Worm (Caenorhabditis elegans) whole organism, L1 larva: ENCODE measurements around the gene clec-215.

Experiments used
- alr-1 ChIP-seq: fragments of 200-800 bp; sonication (Bioruptor generic); optimal IDR thresholded peaks from 2 replicates; lab custom pipeline; 2018; ENCODE audit warnings: borderline replicate concordance, mild to moderate bottlenecking, missing genetic modification characterization, missing compliant biosample characterization
- ama-1 ChIP-seq: fragments of 150-350 bp; optimal IDR thresholded peaks from 2 replicates; lab custom pipeline; 2014
- egl-27 ChIP-seq, 2 experiments: fragments of 150-350 bp in 1 of 2; sonication (generic microtip); optimal IDR thresholded peaks; 3 replicates each; lab custom pipeline; 2017 to 2018; ENCODE audit warnings: missing biosample characterization in 2 of 2, missing genetic modification characterization in 2 of 2, missing genetic modification reagents in 2 of 2
- lin-13 ChIP-seq: fragments of 150-350 bp; optimal IDR thresholded peaks from 2 replicates; lab custom pipeline; 2014; ENCODE audit warnings: missing biosample characterization, missing genetic modification reagents, missing genetic modification characterization
- mef-2 ChIP-seq: fragments of 150-350 bp; optimal IDR thresholded peaks from 2 replicates; lab custom pipeline; 2014; ENCODE audit warnings: missing biosample characterization, missing genetic modification characterization
- nhr-11 ChIP-seq: fragments of 150-350 bp; optimal IDR thresholded peaks from 2 replicates; lab custom pipeline; 2014; ENCODE audit warnings: missing biosample characterization, missing genetic modification characterization
- nhr-77 ChIP-seq: fragments of 150-350 bp; optimal IDR thresholded peaks from 2 replicates; lab custom pipeline; 2014; ENCODE audit warnings: missing biosample characterization, missing genetic modification characterization
- pqm-1 ChIP-seq: sonication (generic microtip); optimal IDR thresholded peaks from 3 replicates; lab custom pipeline; 2017; ENCODE audit warnings: missing biosample characterization, missing genetic modification characterization
- snpc-4 ChIP-seq: fragments of 150-350 bp; optimal IDR thresholded peaks from 2 replicates; lab custom pipeline; 2014; ENCODE audit warnings: missing biosample characterization, missing genetic modification characterization
- unc-62 ChIP-seq: fragments of 150-350 bp; optimal IDR thresholded peaks from 2 replicates; lab custom pipeline; 2014; ENCODE audit warnings: missing biosample characterization, missing genetic modification reagents, missing genetic modification characterization
- ztf-11 ChIP-seq, 2 experiments: sonication (generic microtip); optimal IDR thresholded peaks; 2 replicates each; lab custom pipeline; 2016 to 2017; ENCODE audit warnings: missing genetic modification characterization in 2 of 2, missing biosample characterization in 1 of 2, missing compliant biosample characterization in 1 of 2

DNA sequence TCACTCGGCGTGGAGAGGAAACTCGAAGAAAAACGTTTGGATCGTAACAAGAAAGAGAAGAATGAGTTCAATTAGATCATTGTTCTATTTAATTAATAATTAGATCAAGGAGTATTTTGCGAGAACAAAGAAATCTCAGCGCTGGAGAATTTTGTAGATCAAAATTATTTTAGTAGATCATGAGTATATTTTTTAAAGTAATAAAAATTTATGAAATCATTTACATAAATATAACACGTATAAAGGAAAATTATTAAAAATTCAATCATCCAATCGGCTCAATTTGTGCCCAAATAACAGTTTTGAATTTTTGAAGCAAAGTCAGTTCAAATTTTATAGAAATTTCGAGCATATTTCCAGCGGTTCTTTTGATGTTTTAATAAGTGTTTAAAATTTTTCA lies 12.0 kb downstream of the clec-215 start, which contains the start of gene C50E3.13:
- TF ChIP-seq ama-1, result no peak
- TF ChIP-seq lin-13 (GFP tag; lab: Kevin White, UChicago), result no peak
- no peak for TF ChIP-seq egl-27 (tag; optimal IDR thresholded peaks at IDR 0.05; lab: Kevin White, UChicago)
- no peak for TF ChIP-seq nhr-77 (tag; lab: Kevin White, UChicago)
- TF ChIP-seq snpc-4 (tag; lab: Kevin White, UChicago), result no peak
- no peak for TF ChIP-seq ztf-11 (tag; optimal IDR thresholded peaks at IDR 0.05; lab: Kevin White, UChicago)
- TF ChIP-seq unc-62 (GFP tag; lab: Kevin White, UChicago), result no peak
- no peak for TF ChIP-seq pqm-1 (tag; lab: Kevin White, UChicago)
- TF ChIP-seq mef-2 (tag; lab: Kevin White, UChicago), result no peak
- TF ChIP-seq nhr-11 (tag; lab: Kevin White, UChicago), result no peak
- TF ChIP-seq alr-1, result no peak
